Worm (Caenorhabditis elegans): ENCODE data around the gene R04B5.5.

ce11 chrV:10046503-10046902, 40.8 kb upstream of the R04B5.5 start:
- TF ChIP-seq pha-4 (tag; optimal IDR thresholded peaks at IDR 0.05) (no peak), nhr-11 (tag; optimal IDR thresholded peaks at IDR 0.05) (no peak), ttx-3 (tag; optimal IDR thresholded peaks at IDR 0.05) (no peak), fkh-10 (GFP tag; optimal IDR thresholded peaks at IDR 0.05) (no peak)
